Worm (Caenorhabditis elegans) whole organism, late embryonic: ENCODE data around the gene nhr-142.

Experiments used
- ahr-1 ChIP-seq: sonication (generic microtip); optimal IDR thresholded peaks from 2 replicates; lab custom pipeline; 2016; ENCODE audit warnings: missing genetic modification characterization, missing compliant biosample characterization
- ama-1 ChIP-seq: fragments of 150-350 bp; optimal IDR thresholded peaks from 2 replicates; lab custom pipeline; 2014
- ceh-34 ChIP-seq: sonication (generic microtip); optimal IDR thresholded peaks from 2 replicates; lab custom pipeline; 2016; ENCODE audit warnings: mild to moderate bottlenecking, missing genetic modification characterization, missing compliant biosample characterization
- fkh-10 ChIP-seq: fragments of 150-350 bp; optimal IDR thresholded peaks from 2 replicates; lab custom pipeline; 2014; ENCODE audit warnings: missing biosample characterization, missing genetic modification reagents, missing genetic modification characterization
- odd-2 ChIP-seq: sonication (generic microtip); optimal IDR thresholded peaks from 2 replicates; lab custom pipeline; 2017; ENCODE audit warnings: antibody characterized with exemption, mild to moderate bottlenecking, missing genetic modification characterization, missing compliant biosample characterization
- sdc-2 ChIP-seq: sonication (generic microtip); optimal IDR thresholded peaks from 2 replicates; lab custom pipeline; 2016; ENCODE audit warnings: missing genotype, missing genetic modification characterization, missing compliant biosample characterization

DNA sequence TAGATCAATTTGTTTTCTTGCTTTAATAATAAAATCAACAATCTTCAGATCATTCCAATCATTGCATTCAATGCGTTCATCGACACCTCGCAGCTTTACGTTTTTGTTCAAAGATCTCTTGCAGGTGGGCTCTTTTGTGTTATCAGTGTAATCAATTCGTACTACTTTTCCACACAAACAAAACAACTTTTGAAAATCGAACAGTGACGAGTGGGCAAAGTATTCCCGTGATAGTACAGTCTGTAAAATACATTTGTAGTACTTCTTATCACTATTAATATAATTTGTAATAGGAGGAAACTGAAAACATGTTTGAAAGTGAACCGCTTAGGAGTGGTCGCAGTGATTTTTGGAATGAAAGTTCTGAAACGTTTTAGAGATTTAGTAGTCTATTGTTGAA lies 25.3 kb downstream of the nhr-142 start, which contains the start of gene pgph-2:
- no peak for TF ChIP-seq ceh-34 (tag; lab: Kevin White, UChicago)
- TF ChIP-seq ahr-1, result no peak
- no peak for TF ChIP-seq odd-2 (tag; lab: Kevin White, UChicago)
- TF ChIP-seq fkh-10 (GFP tag; lab: Kevin White, UChicago), result no peak
- TF ChIP-seq sdc-2 (tag; lab: Kevin White, UChicago), result no peak
- TF ChIP-seq ama-1, result no peak
